Fruit fly (Drosophila melanogaster): ENCODE data around the gene AOX3.

AOX3 gene

dm6 chr3R:15547827-15548517 is at the start of gene AOX3:
Gene AOX3 (minus strand): TSS chr3R:15548188.
- TF ChIP-seq psq (optimal IDR thresholded peaks at IDR 0.05), result no peak
- no peak for TF ChIP-seq pan (optimal IDR thresholded peaks at IDR 0.05)
- TF ChIP-seq CG8478 (optimal IDR thresholded peaks at IDR 0.05), result no peak
- no peak for TF ChIP-seq Dll (optimal IDR thresholded peaks at IDR 0.05)
- TF ChIP-seq usp (GFP tag; optimal IDR thresholded peaks at IDR 0.05), result no peak
- TF ChIP-seq EcR (GFP tag; optimal IDR thresholded peaks at IDR 0.05), result no peak

- TF ChIP-seq psq (optimal IDR thresholded peaks at IDR 0.05) (no peak), pan (optimal IDR thresholded peaks at IDR 0.05) (no peak), Dll (optimal IDR thresholded peaks at IDR 0.05) (no peak), EcR (GFP tag; optimal IDR thresholded peaks at IDR 0.05) (no peak), usp (GFP tag; optimal IDR thresholded peaks at IDR 0.05) (no peak), CG8478 (optimal IDR thresholded peaks at IDR 0.05) (no peak)
These were observed 48.0 kb upstream of the AOX3 start for dm6 chr3R:15596022-15596438.

dm6 chr3R:15588567-15589321 is 40.8 kb upstream of the AOX3 start:
- TF ChIP-seq pan (optimal IDR thresholded peaks at IDR 0.05) (no peak), Dll (optimal IDR thresholded peaks at IDR 0.05) (peak; percentile 97)

dm6 chr3R:15587491-15587890 is 39.5 kb upstream of the AOX3 start:
- TF ChIP-seq usp (GFP tag; optimal IDR thresholded peaks at IDR 0.05) (no peak), CG8478 (optimal IDR thresholded peaks at IDR 0.05) (no peak), psq (optimal IDR thresholded peaks at IDR 0.05) (no peak), pan (optimal IDR thresholded peaks at IDR 0.05) (no peak), EcR (GFP tag; optimal IDR thresholded peaks at IDR 0.05) (no peak), Dll (optimal IDR thresholded peaks at IDR 0.05) (no peak)

- TF ChIP-seq pan (optimal IDR thresholded peaks at IDR 0.05), result no peak
- no peak for TF ChIP-seq CG8478 (optimal IDR thresholded peaks at IDR 0.05)
- no peak for TF ChIP-seq psq (optimal IDR thresholded peaks at IDR 0.05)
- no peak for TF ChIP-seq Dll (optimal IDR thresholded peaks at IDR 0.05)
- no peak for TF ChIP-seq usp (GFP tag; optimal IDR thresholded peaks at IDR 0.05)
- TF ChIP-seq EcR (GFP tag; optimal IDR thresholded peaks at IDR 0.05), result no peak
These were observed 36.6 kb upstream of the AOX3 start for dm6 chr3R:15584523-15585149.

- no peak for TF ChIP-seq CG8478 (optimal IDR thresholded peaks at IDR 0.05)
- TF ChIP-seq usp (GFP tag; optimal IDR thresholded peaks at IDR 0.05), result no peak
These were observed 35.5 kb upstream of the AOX3 start for dm6 chr3R:15583447-15583846.

- TF ChIP-seq EcR (GFP tag; optimal IDR thresholded peaks at IDR 0.05), result no peak
- TF ChIP-seq CG8478 (optimal IDR thresholded peaks at IDR 0.05), result no peak
- TF ChIP-seq Dll (optimal IDR thresholded peaks at IDR 0.05), result no peak
- no peak for TF ChIP-seq psq (optimal IDR thresholded peaks at IDR 0.05)
- no peak for TF ChIP-seq pan (optimal IDR thresholded peaks at IDR 0.05)
- TF ChIP-seq usp (GFP tag; optimal IDR thresholded peaks at IDR 0.05), result no peak
These were observed 34.7 kb upstream of the AOX3 start for dm6 chr3R:15582526-15583155.

- TF ChIP-seq usp (GFP tag; optimal IDR thresholded peaks at IDR 0.05) (no peak), psq (optimal IDR thresholded peaks at IDR 0.05) (no peak), Dll (optimal IDR thresholded peaks at IDR 0.05) (no peak), pan (optimal IDR thresholded peaks at IDR 0.05) (no peak), CG8478 (optimal IDR thresholded peaks at IDR 0.05) (no peak), EcR (GFP tag; optimal IDR thresholded peaks at IDR 0.05) (no peak)
These were observed 32.7 kb upstream of the AOX3 start for dm6 chr3R:15580719-15581118.

- TF ChIP-seq pan (optimal IDR thresholded peaks at IDR 0.05), result no peak
These were observed 31.7 kb upstream of the AOX3 start for dm6 chr3R:15579693-15580092.

- TF ChIP-seq EcR (GFP tag; optimal IDR thresholded peaks at IDR 0.05) (no peak), Dll (optimal IDR thresholded peaks at IDR 0.05) (no peak), pan (optimal IDR thresholded peaks at IDR 0.05) (no peak), CG8478 (optimal IDR thresholded peaks at IDR 0.05) (no peak), usp (GFP tag; optimal IDR thresholded peaks at IDR 0.05) (no peak), psq (optimal IDR thresholded peaks at IDR 0.05) (no peak)
These were observed 20.6 kb upstream of the AOX3 start for dm6 chr3R:15568569-15568968.

dm6 chr3R:15567913-15568312 is 19.9 kb upstream of the AOX3 start:
- TF ChIP-seq Dll (optimal IDR thresholded peaks at IDR 0.05), result no peak

- no peak for TF ChIP-seq psq (optimal IDR thresholded peaks at IDR 0.05)
- TF ChIP-seq EcR (GFP tag; optimal IDR thresholded peaks at IDR 0.05), result no peak
- TF ChIP-seq pan (optimal IDR thresholded peaks at IDR 0.05), result no peak
- TF ChIP-seq CG8478 (optimal IDR thresholded peaks at IDR 0.05), result no peak
- TF ChIP-seq usp (GFP tag; optimal IDR thresholded peaks at IDR 0.05), result no peak
- TF ChIP-seq Dll (optimal IDR thresholded peaks at IDR 0.05), result no peak
These were observed 19.0 kb upstream of the AOX3 start for dm6 chr3R:15566948-15567347.
